Fruit fly (Drosophila melanogaster) whole organism, embryonic: ENCODE measurements around the gene CG8128.

Experiments used
- ATbp ChIP-seq: fragments of 200-800 bp; sonication (Bioruptor generic); optimal IDR thresholded peaks from 2 replicates; lab custom pipeline; 2017; ENCODE audit warnings: missing biosample characterization, mild to moderate bottlenecking, missing genetic modification characterization, missing genetic modification reagents
- CG10147 ChIP-seq: fragments of 200-800 bp; sonication (Bioruptor generic); optimal IDR thresholded peaks from 2 replicates; lab custom pipeline; 2019; ENCODE audit warnings: missing biosample characterization, mild to moderate bottlenecking, missing genetic modification characterization, moderate library complexity
- CG10209 ChIP-seq: fragments of 200-800 bp; sonication (Bioruptor generic); optimal IDR thresholded peaks from 3 replicates; lab custom pipeline; 2017; ENCODE audit warnings: missing biosample characterization, mild to moderate bottlenecking, missing genetic modification characterization, missing genetic modification reagents
- CG10979 ChIP-seq: fragments of 200-800 bp; sonication (Bioruptor generic); optimal IDR thresholded peaks from 2 replicates; lab custom pipeline; 2018; ENCODE audit warnings: missing biosample characterization, mild to moderate bottlenecking, missing genetic modification characterization, moderate library complexity
- CG11504 ChIP-seq: fragments of 200-800 bp; sonication (Bioruptor generic); optimal IDR thresholded peaks from 3 replicates; lab custom pipeline; 2019; ENCODE audit warnings: missing biosample characterization, mild to moderate bottlenecking, missing genetic modification characterization, moderate library complexity
- CG12744 ChIP-seq: fragments of 200-800 bp; sonication (Bioruptor generic); optimal IDR thresholded peaks from 2 replicates; lab custom pipeline; 2016; ENCODE audit warnings: missing biosample characterization, missing genetic modification characterization
- CG12942 ChIP-seq: fragments of 200-800 bp; sonication (Bioruptor generic); optimal IDR thresholded peaks from 3 replicates; lab custom pipeline; 2016; ENCODE audit warnings: missing biosample characterization, missing genetic modification characterization
- CG13775 ChIP-seq: fragments of 200-800 bp; sonication (Bioruptor generic); optimal IDR thresholded peaks from 3 replicates; lab custom pipeline; 2017; ENCODE audit warnings: missing biosample characterization, mild to moderate bottlenecking, missing genetic modification characterization
- CG17829 ChIP-seq: fragments of 200-800 bp; optimal IDR thresholded peaks from 2 replicates; lab custom pipeline; 2019; ENCODE audit warnings: missing biosample characterization, mild to moderate bottlenecking, missing genetic modification characterization, moderate library complexity
- CG3065 ChIP-seq: fragments of 200-800 bp; sonication (Bioruptor generic); optimal IDR thresholded peaks from 2 replicates; lab custom pipeline; 2016; ENCODE audit warnings: missing biosample characterization, missing genetic modification characterization
- CG32767 ChIP-seq: fragments of 200-800 bp; sonication (Bioruptor generic); IDR thresholded peaks from 2 replicates; pipeline ENCODE4 v1.3.6; 2022; ENCODE audit warnings: missing biosample characterization, missing genetic modification characterization
- CG33557 ChIP-seq: fragments of 200-800 bp; sonication (Bioruptor generic); optimal IDR thresholded peaks from 2 replicates; lab custom pipeline; 2019; ENCODE audit warnings: missing biosample characterization, mild to moderate bottlenecking, missing genetic modification characterization, moderate library complexity
- CG4328 ChIP-seq: fragments of 200-800 bp; sonication (Bioruptor generic); optimal IDR thresholded peaks from 3 replicates; lab custom pipeline; 2017; ENCODE audit warnings: missing biosample characterization, missing genetic modification reagents, missing genetic modification characterization
- CG4360 ChIP-seq: fragments of 200-800 bp; sonication (Bioruptor generic); IDR thresholded peaks from 2 replicates; pipeline ENCODE4 v1.3.6; 2022; ENCODE audit warnings: missing biosample characterization, missing genetic modification characterization
- CG7745 ChIP-seq: fragments of 200-800 bp; sonication (Bioruptor generic); optimal IDR thresholded peaks from 2 replicates; lab custom pipeline; 2018; ENCODE audit warnings: missing biosample characterization, mild to moderate bottlenecking, missing genetic modification characterization, moderate library complexity
- CG8924 ChIP-seq: fragments of 200-800 bp; optimal IDR thresholded peaks from 3 replicates; lab custom pipeline; 2019; ENCODE audit warnings: missing biosample characterization, mild to moderate bottlenecking, missing genetic modification characterization, moderate library complexity
- CG9876 ChIP-seq: fragments of 200-800 bp; sonication (Bioruptor generic); optimal IDR thresholded peaks from 2 replicates; lab custom pipeline; 2016; ENCODE audit warnings: missing biosample characterization, missing genetic modification characterization
- CkIIα-i1 ChIP-seq: fragments of 200-800 bp; sonication (Bioruptor generic); IDR thresholded peaks from 2 replicates; pipeline ENCODE4 v1.3.6; 2022; ENCODE audit warnings: missing biosample characterization, missing genetic modification characterization
- D ChIP-seq, 2 experiments: fragments of 200-800 bp in 1 of 2; fragments of >200 bp in 1 of 2; sonication (Bioruptor generic) in 1 of 2; optimal IDR thresholded peaks; 2 replicates in 1 of 2; 3 replicates in 1 of 2; lab custom pipeline; 2017; ENCODE audit warnings: mild to moderate bottlenecking in 1 of 2, missing biosample characterization in 1 of 2, missing genetic modification characterization in 1 of 2, missing genetic modification reagents in 1 of 2
- Doc2 ChIP-seq: fragments of 200-800 bp; sonication (Bioruptor generic); IDR thresholded peaks from 2 replicates; pipeline ENCODE4 v1.3.6; 2022; ENCODE audit warnings: missing biosample characterization, missing genetic modification characterization
- E2f2 ChIP-seq: fragments of 200-800 bp; sonication (Bioruptor generic); IDR thresholded peaks from 2 replicates; pipeline ENCODE4 v1.3.6; 2022; ENCODE audit warnings: missing biosample characterization, missing genetic modification characterization
- Ets97D ChIP-seq: fragments of 200-800 bp; sonication (Bioruptor generic); optimal IDR thresholded peaks from 3 replicates; lab custom pipeline; 2016; ENCODE audit warnings: missing biosample characterization, missing genetic modification characterization
- Hand ChIP-seq: fragments of 200-800 bp; sonication (Bioruptor generic); optimal IDR thresholded peaks from 2 replicates; lab custom pipeline; 2017; ENCODE audit warnings: mild to moderate bottlenecking, missing biosample characterization, missing genetic modification reagents, missing genetic modification characterization
- Hr39 ChIP-seq: fragments of >200 bp; optimal IDR thresholded peaks from 2 replicates; lab custom pipeline; 2017
- Lhr ChIP-seq: fragments of 200-800 bp; sonication (Bioruptor generic); optimal IDR thresholded peaks from 3 replicates; lab custom pipeline; 2017; ENCODE audit warnings: mild to moderate bottlenecking, missing biosample characterization, missing genetic modification reagents, missing genetic modification characterization
- MTF-1 ChIP-seq: fragments of 200-800 bp; sonication (Bioruptor generic); optimal IDR thresholded peaks from 2 replicates; lab custom pipeline; 2018; ENCODE audit warnings: missing biosample characterization, mild to moderate bottlenecking, missing genetic modification characterization, borderline replicate concordance
- NC2α ChIP-seq: fragments of 200-800 bp; sonication (Bioruptor generic); optimal IDR thresholded peaks from 2 replicates; lab custom pipeline; 2016; ENCODE audit warnings: missing biosample characterization, missing genetic modification characterization
- NFAT ChIP-seq: fragments of 200-800 bp; sonication (Bioruptor generic); IDR thresholded peaks from 2 replicates; pipeline ENCODE4 v1.3.6; 2022; ENCODE audit warnings: missing biosample characterization, missing genetic modification characterization
- Pdp1 ChIP-seq, 2 experiments: fragments of 200-800 bp; sonication (Bioruptor generic); optimal IDR thresholded peaks; 3 replicates each; lab custom pipeline; 2016; ENCODE audit warnings: missing biosample characterization in 2 of 2, missing genetic modification characterization in 2 of 2, mild to moderate bottlenecking in 1 of 2, moderate library complexity in 1 of 2
- Taf1 ChIP-seq: fragments of 200-800 bp; sonication (Bioruptor generic); IDR thresholded peaks from 2 replicates; pipeline ENCODE4 v1.3.6; 2022; ENCODE audit warnings: missing biosample characterization, missing genetic modification characterization
- ara ChIP-seq: fragments of 200-800 bp; sonication (Bioruptor generic); IDR thresholded peaks from 2 replicates; pipeline ENCODE4 v1.3.6; 2022; ENCODE audit warnings: missing biosample characterization, missing genetic modification characterization
- ci ChIP-seq: fragments of 200-800 bp; sonication (Bioruptor generic); IDR thresholded peaks from 3 replicates; pipeline ENCODE4 v1.3.6; 2022; ENCODE audit warnings: missing biosample characterization, missing genetic modification characterization
- corto ChIP-seq: fragments of 200-800 bp; sonication (Bioruptor generic); optimal IDR thresholded peaks from 2 replicates; lab custom pipeline; 2016; ENCODE audit warnings: missing biosample characterization, mild to moderate bottlenecking, missing genetic modification characterization, moderate library complexity
- ewg ChIP-seq: fragments of 200-800 bp; sonication (Bioruptor generic); optimal IDR thresholded peaks from 3 replicates; lab custom pipeline; 2017; ENCODE audit warnings: mild to moderate bottlenecking, missing biosample characterization, missing genetic modification reagents, missing genetic modification characterization
- hkb ChIP-seq, 2 experiments: fragments of 200-800 bp in 1 of 2; fragments of >200 bp in 1 of 2; sonication (Bioruptor generic) in 1 of 2; IDR thresholded peaks in 1 of 2; optimal IDR thresholded peaks in 1 of 2; 2 replicates each; pipeline versions ENCODE4 v1.3.6 to Lab custom; 2017 to 2022; ENCODE audit warnings: missing biosample characterization in 1 of 2, missing genetic modification characterization in 1 of 2
- klu ChIP-seq: fragments of 200-800 bp; sonication (Bioruptor generic); IDR thresholded peaks from 2 replicates; pipeline ENCODE4 v1.3.6; 2022; ENCODE audit warnings: missing biosample characterization, missing genetic modification characterization
- knrl ChIP-seq: fragments of 200-800 bp; sonication (Bioruptor generic); IDR thresholded peaks from 3 replicates; pipeline ENCODE4 v1.3.6; 2022; ENCODE audit warnings: missing biosample characterization, missing genetic modification characterization; ENCODE audit not compliant: partially characterized antibody
- luna ChIP-seq: fragments of 200-800 bp; sonication (Bioruptor generic); optimal IDR thresholded peaks from 2 replicates; lab custom pipeline; 2016; ENCODE audit warnings: missing biosample characterization, missing genetic modification characterization
- oc ChIP-seq: fragments of 200-800 bp; sonication (Bioruptor generic); optimal IDR thresholded peaks from 2 replicates; lab custom pipeline; 2018; ENCODE audit warnings: missing biosample characterization, mild to moderate bottlenecking, missing genetic modification characterization, moderate library complexity
- p53 ChIP-seq: fragments of 200-800 bp; sonication (Bioruptor generic); optimal IDR thresholded peaks from 2 replicates; lab custom pipeline; 2016; ENCODE audit warnings: missing biosample characterization, missing genetic modification characterization
- pros ChIP-seq: fragments of 200-800 bp; sonication (Bioruptor generic); optimal IDR thresholded peaks from 3 replicates; lab custom pipeline; 2019; ENCODE audit warnings: missing biosample characterization, mild to moderate bottlenecking, missing genetic modification characterization, moderate library complexity
- ro ChIP-seq: fragments of 200-800 bp; sonication (Bioruptor generic); IDR thresholded peaks from 2 replicates; pipeline ENCODE4 v1.3.6; 2022; ENCODE audit warnings: missing biosample characterization, missing genetic modification characterization
- sima ChIP-seq: fragments of 200-800 bp; sonication (Bioruptor generic); optimal IDR thresholded peaks from 2 replicates; lab custom pipeline; 2016; ENCODE audit warnings: missing biosample characterization, missing genetic modification characterization
- so ChIP-seq: fragments of 200-800 bp; sonication (Bioruptor generic); IDR thresholded peaks from 3 replicates; pipeline ENCODE4 v1.3.6; 2022; ENCODE audit warnings: missing biosample characterization, missing genetic modification characterization
- sqz ChIP-seq: fragments of 200-800 bp; sonication (Bioruptor generic); optimal IDR thresholded peaks from 3 replicates; lab custom pipeline; 2018; ENCODE audit warnings: missing biosample characterization, mild to moderate bottlenecking, missing genetic modification characterization
- tio ChIP-seq: fragments of 200-800 bp; sonication (Bioruptor generic); optimal IDR thresholded peaks from 2 replicates; lab custom pipeline; 2017; ENCODE audit warnings: missing biosample characterization, missing genetic modification characterization, inconsistent platforms
- unc-4 ChIP-seq: fragments of 200-800 bp; sonication (Bioruptor generic); IDR thresholded peaks from 2 replicates; pipeline ENCODE4 v1.3.6; 2022; ENCODE audit warnings: missing biosample characterization, missing genetic modification characterization; ENCODE audit not compliant: partially characterized antibody
- vvl ChIP-seq: fragments of 200-800 bp; sonication (Bioruptor generic); IDR thresholded peaks from 2 replicates; pipeline ENCODE4 v1.3.6; 2022; ENCODE audit warnings: missing biosample characterization, missing genetic modification characterization
- wek ChIP-seq: fragments of 200-800 bp; sonication (Bioruptor generic); optimal IDR thresholded peaks from 3 replicates; lab custom pipeline; 2018; ENCODE audit warnings: missing biosample characterization, mild to moderate bottlenecking, missing genetic modification characterization, moderate library complexity

CG8128 gene

dm6 chrX:15733995-15734394, 36.7 kb downstream of the CG8128 start, which contains the start of the genes CG12379 and MagR (continued):
- TF ChIP-seq knrl (GFP tag; lab: Robert Waterston, UW) (peak; percentile 86), CG9876 (GFP tag; lab: Kevin White, UChicago) (peak; percentile 47), Taf1 (peak; percentile 30; the same call in 1 of the 2 replicates), ci (GFP tag; lab: Robert Waterston, UW) (no peak), CG7745 (tag; lab: Kevin White, UChicago) (no peak), CG4360 (GFP tag; lab: Robert Waterston, UW) (no peak), luna (GFP tag; lab: Kevin White, UChicago) (no peak), MTF-1 (GFP tag; lab: Kevin White, UChicago) (no peak), Ets97D (GFP tag; lab: Kevin White, UChicago) (peak; percentile 30), CG33557 (GFP tag; lab: Kevin White, UChicago) (peak; percentile 64), CG4328 (GFP tag; lab: Kevin White, UChicago) (no peak), so (GFP tag; lab: Robert Waterston, UW) (no peak), klu (peak; percentile 48; the same call in 1 of the 2 replicates), Hr39 (no peak), Lhr (GFP tag; lab: Kevin White, UChicago) (no peak), sima (GFP tag; lab: Kevin White, UChicago) (no peak), NFAT (GFP tag; lab: Robert Waterston, UW) (peak; percentile 39; the same call in 1 of the 2 replicates), sqz (no peak), CG17829 (peak; percentile 33), Doc2 (GFP tag; lab: Robert Waterston, UW) (no peak), ewg (no peak), p53 (GFP tag; lab: Kevin White, UChicago) (no peak), NC2α (GFP tag; lab: Kevin White, UChicago) (no peak), Hand (GFP tag; lab: Kevin White, UChicago) (no peak), hkb (optimal IDR thresholded peaks at IDR 0.05; lab: Kevin White, UChicago) (no peak), hkb (GFP tag; IDR thresholded peaks at IDR 0.05; lab: Robert Waterston, UW) (no peak), oc (tag; lab: Kevin White, UChicago) (no peak), CG32767 (no peak), ara (GFP tag; lab: Robert Waterston, UW) (0 out of 2 replicates have a peak, but pooled peaks have one; percentile 38), tio (GFP tag; lab: Kevin White, UChicago) (no peak), CG3065 (GFP tag; lab: Kevin White, UChicago) (peak; percentile 16), ro (GFP tag; lab: Robert Waterston, UW) (0 out of 2 replicates have a peak, but pooled peaks have one; percentile 14), Pdp1 (GFP tag; optimal IDR thresholded peaks at IDR 0.05; lab: Kevin White, UChicago) (peak; percentile 62 to 72), CG11504 (tag; lab: Kevin White, UChicago) (no peak), pros (GFP tag; lab: Kevin White, UChicago) (no peak), D (optimal IDR thresholded peaks at IDR 0.05; lab: Kevin White, UChicago) (no peak), D (GFP tag; optimal IDR thresholded peaks at IDR 0.05; lab: Kevin White, UChicago) (no peak), unc-4 (GFP tag; lab: Robert Waterston, UW) (peak; percentile 78), ATbp (no peak), E2f2 (GFP tag; lab: Robert Waterston, UW) (peak; percentile 34; the same call in 1 of the 2 replicates), CG10147 (GFP tag; lab: Kevin White, UChicago) (peak; percentile 69), wek (no peak), CG13775 (GFP tag; lab: Kevin White, UChicago) (peak; percentile 59), CG10209 (GFP tag; lab: Kevin White, UChicago) (no peak), CG8924 (tag; lab: Kevin White, UChicago) (peak; percentile 48), CG12942 (GFP tag; lab: Kevin White, UChicago) (peak; percentile 3), vvl (GFP tag; lab: Robert Waterston, UW) (no peak; the same call in 1 of the 2 replicates), CkIIα-i1 (GFP tag; lab: Robert Waterston, UW) (no peak), CG12744 (GFP tag; lab: Kevin White, UChicago) (peak; percentile 9), corto (GFP tag; lab: Kevin White, UChicago) (no peak), CG10979 (tag; lab: Kevin White, UChicago) (peak; percentile 30)
